Fruit fly (Drosophila melanogaster): Measurements from ENCODE around the gene CG42324.
A peak's percentile ranks its signal among the peaks of the same experiment; 100 is the strongest.

Gene CG42324

dm6 chr3L:3432656-3433344 lies 39.4 kb upstream of the CG42324 start (continued):
- peak; percentile 52 for TF ChIP-seq Ets21C (GFP tag; optimal IDR thresholded peaks at IDR 0.05)
- peak; percentile 79 for TF ChIP-seq achi (GFP tag; optimal IDR thresholded peaks at IDR 0.05)
- peak; percentile 77 for TF ChIP-seq pdm3 (GFP tag; optimal IDR thresholded peaks at IDR 0.05)
- TF ChIP-seq ss (GFP tag; optimal IDR thresholded peaks at IDR 0.05) = peak in 1 of 2 experiments; percentile 18
- TF ChIP-seq fkh (GFP tag; optimal IDR thresholded peaks at IDR 0.05) = peak; percentile 36
- TF ChIP-seq CG1621 (tag; optimal IDR thresholded peaks at IDR 0.05) = no peak
- TF ChIP-seq CG11762 (GFP tag; optimal IDR thresholded peaks at IDR 0.05; ENCODE audit: insufficient read depth) = peak; percentile 54
- peak; percentile 82 for TF ChIP-seq Hr39 (GFP tag; optimal IDR thresholded peaks at IDR 0.05)
- TF ChIP-seq CG10631 (GFP tag; optimal IDR thresholded peaks at IDR 0.05) = peak; percentile 64

DNA sequence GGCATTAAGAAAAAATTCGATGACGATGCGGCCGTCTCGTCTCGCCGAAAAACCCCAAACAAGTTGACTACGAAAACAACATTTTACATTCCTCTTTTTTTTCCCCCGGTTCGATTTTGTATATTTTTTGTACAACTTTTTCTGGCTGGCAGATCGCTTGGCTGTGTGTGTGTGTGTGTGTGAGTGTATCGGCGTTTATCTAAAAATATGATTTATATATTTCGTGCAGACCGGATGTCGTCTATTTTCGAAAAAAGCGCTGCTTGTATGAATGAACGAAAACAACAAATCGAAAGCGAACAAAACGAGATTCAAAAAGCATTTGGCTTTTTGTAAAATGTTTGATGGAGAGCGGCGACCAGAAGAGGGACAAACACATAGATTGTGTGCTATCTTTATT lies 38.3 kb upstream of the CG42324 start:
- TF ChIP-seq CG16779 (tag; optimal IDR thresholded peaks at IDR 0.05) = no peak
- TF ChIP-seq Eip78C (GFP tag) = peak; percentile 16

- TF ChIP-seq spab (GFP tag; optimal IDR thresholded peaks at IDR 0.05) (no peak), svp (GFP tag) (no peak), topi (GFP tag; optimal IDR thresholded peaks at IDR 0.05) (no peak), OdsH (GFP tag; optimal IDR thresholded peaks at IDR 0.05) (no peak), CG4318 (GFP tag; optimal IDR thresholded peaks at IDR 0.05) (no peak), salr (GFP tag; optimal IDR thresholded peaks at IDR 0.05) (no peak), CG6276 (GFP tag; optimal IDR thresholded peaks at IDR 0.05) (no peak), CG7368 (GFP tag; optimal IDR thresholded peaks at IDR 0.05) (no peak), net (GFP tag; optimal IDR thresholded peaks at IDR 0.05) (no peak), CG8319 (GFP tag; optimal IDR thresholded peaks at IDR 0.05) (no peak), CG11902 (GFP tag; optimal IDR thresholded peaks at IDR 0.05) (no peak), CG10631 (GFP tag; optimal IDR thresholded peaks at IDR 0.05) (no peak), Gug (GFP tag; IDR thresholded peaks at IDR 0.05) (no peak), Sox14 (GFP tag; optimal IDR thresholded peaks at IDR 0.05) (no peak), lz (GFP tag; optimal IDR thresholded peaks at IDR 0.05) (no peak), dac (GFP tag; optimal IDR thresholded peaks at IDR 0.05) (no peak), CG3032 (tag; optimal IDR thresholded peaks at IDR 0.05) (no peak), fd59A (GFP tag; optimal IDR thresholded peaks at IDR 0.05) (no peak), CG9139 (GFP tag; optimal IDR thresholded peaks at IDR 0.05) (no peak), Hr38 (GFP tag; optimal IDR thresholded peaks at IDR 0.05) (no peak), CG11762 (GFP tag; optimal IDR thresholded peaks at IDR 0.05; ENCODE audit: insufficient read depth) (no peak), CG6808 (GFP tag; optimal IDR thresholded peaks at IDR 0.05) (no peak), vri (GFP tag; optimal IDR thresholded peaks at IDR 0.05) (no peak), CG1621 (tag; optimal IDR thresholded peaks at IDR 0.05) (no peak), Eip78C (GFP tag) (no peak), Smox (GFP tag; optimal IDR thresholded peaks at IDR 0.05) (no peak), achi (GFP tag; optimal IDR thresholded peaks at IDR 0.05) (no peak), Blimp-1 (GFP tag; optimal IDR thresholded peaks at IDR 0.05) (no peak), Hr39 (GFP tag; optimal IDR thresholded peaks at IDR 0.05) (no peak), Ets96B (tag; optimal IDR thresholded peaks at IDR 0.05) (no peak), CG6792 (GFP tag; optimal IDR thresholded peaks at IDR 0.05) (no peak), eg (GFP tag; IDR thresholded peaks at IDR 0.05) (peak; percentile 61; the same call in 2 of the 3 replicates), fkh (GFP tag; optimal IDR thresholded peaks at IDR 0.05) (no peak), CG6163 (GFP tag; IDR thresholded peaks at IDR 0.05) (peak; percentile 45; the same call in 2 of the 3 replicates), CG6854 (GFP tag; optimal IDR thresholded peaks at IDR 0.05) (no peak), CG15336 (GFP tag; IDR thresholded peaks at IDR 0.05) (peak; percentile 75), CG34406 (GFP tag; optimal IDR thresholded peaks at IDR 0.05) (no peak), CG32006 (GFP tag; optimal IDR thresholded peaks at IDR 0.05) (peak; percentile 56), CG11294 (GFP tag; IDR thresholded peaks at IDR 0.05) (no peak), ss (GFP tag; optimal IDR thresholded peaks at IDR 0.05) (no peak), Sox102F (GFP tag; optimal IDR thresholded peaks at IDR 0.05) (no peak), CG8119 (GFP tag; IDR thresholded peaks at IDR 0.05) (peak; percentile 66; the same call in 2 of the 3 replicates), CG10669 (GFP tag; optimal IDR thresholded peaks at IDR 0.05) (no peak)
These were observed 37.4 kb upstream of the CG42324 start for dm6 chr3L:3434882-3435281.
